Fruit fly (Drosophila melanogaster) whole organism, wandering third instar larva: ENCODE measurements around the gene Rab14.
A peak's percentile ranks its signal among the peaks of the same experiment; 100 is the strongest.

Experiments used
- Abd-B ChIP-seq: fragments of >200 bp; optimal IDR thresholded peaks from 2 replicates; lab custom pipeline; 2017; ENCODE audit warnings: missing biosample characterization, missing genetic modification characterization
- CG32264 ChIP-seq: fragments of 200-800 bp; sonication (Bioruptor generic); optimal IDR thresholded peaks from 2 replicates; lab custom pipeline; 2016; ENCODE audit warnings: missing biosample characterization, missing genetic modification characterization
- CG9705 ChIP-seq: fragments of 200-800 bp; sonication (Bioruptor generic); optimal IDR thresholded peaks from 2 replicates; lab custom pipeline; 2018; ENCODE audit warnings: missing biosample characterization, mild to moderate bottlenecking, missing genetic modification characterization
- CrebA ChIP-seq: fragments of 200-800 bp; sonication (Bioruptor generic); optimal IDR thresholded peaks from 2 replicates; lab custom pipeline; 2016; ENCODE audit warnings: missing biosample characterization, mild to moderate bottlenecking, missing genetic modification characterization, borderline replicate concordance
- Dfd ChIP-seq: fragments of >200 bp; optimal IDR thresholded peaks from 2 replicates; lab custom pipeline; 2017; ENCODE audit warnings: missing biosample characterization, missing genetic modification characterization
- Dif ChIP-seq: fragments of 200-275, 200-300 bp; sonication (Bioruptor generic); optimal IDR thresholded peaks from 2 replicates; lab custom pipeline; 2018; ENCODE audit warnings: missing biosample characterization, missing genetic modification characterization; ENCODE audit not compliant: partially characterized antibody
- GATAd ChIP-seq: sonication (Bioruptor generic); optimal IDR thresholded peaks from 2 replicates; lab custom pipeline; 2016; ENCODE audit warnings: missing biosample characterization, missing genetic modification characterization
- HLH106 ChIP-seq: fragments of 200-800 bp; optimal IDR thresholded peaks from 3 replicates; lab custom pipeline; 2019; ENCODE audit warnings: missing biosample characterization, mild to moderate bottlenecking, missing genetic modification characterization, moderate library complexity
- Hnf4 ChIP-seq: fragments of 200-800 bp; sonication (Bioruptor generic); optimal IDR thresholded peaks from 2 replicates; lab custom pipeline; 2016; ENCODE audit warnings: missing biosample characterization, mild to moderate bottlenecking, missing genetic modification characterization
- Hr83 ChIP-seq: fragments of 200-300 bp; sonication (Bioruptor generic); optimal IDR thresholded peaks from 2 replicates; lab custom pipeline; 2016; ENCODE audit warnings: missing biosample characterization, mild to moderate bottlenecking, missing genetic modification characterization, moderate library complexity; ENCODE audit not compliant: poor library complexity, severe bottlenecking
- Jra ChIP-seq: sonication (Bioruptor generic); optimal IDR thresholded peaks from 2 replicates; lab custom pipeline; 2016; ENCODE audit warnings: missing biosample characterization, missing genetic modification characterization
- Mio ChIP-seq: sonication (Bioruptor generic); optimal IDR thresholded peaks from 2 replicates; lab custom pipeline; 2016; ENCODE audit warnings: missing biosample characterization, missing genetic modification characterization
- Myc ChIP-seq: fragments of >200 bp; optimal IDR thresholded peaks from 2 replicates; lab custom pipeline; 2017
- N ChIP-seq: fragments of >200 bp; optimal IDR thresholded peaks from 2 replicates; lab custom pipeline; 2018; ENCODE audit warnings: missing biosample characterization, missing external identifiers, missing genetic modification characterization
- OdsH ChIP-seq: fragments of 200-800 bp; sonication (Bioruptor generic); optimal IDR thresholded peaks from 2 replicates; lab custom pipeline; 2016; ENCODE audit warnings: missing biosample characterization, mild to moderate bottlenecking, missing genetic modification characterization
- Rel ChIP-seq, 2 experiments: fragments of 200-800 bp; sonication (Bioruptor generic) in 1 of 2; optimal IDR thresholded peaks; 2 replicates in 1 of 2; 3 replicates in 1 of 2; lab custom pipeline; 2016 to 2019; ENCODE audit warnings: mild to moderate bottlenecking in 2 of 2, missing biosample characterization in 2 of 2, missing genetic modification characterization in 2 of 2, moderate library complexity in 1 of 2
- Sp1 ChIP-seq: fragments of 200-800 bp; sonication (Bioruptor generic); optimal IDR thresholded peaks from 3 replicates; lab custom pipeline; 2019; ENCODE audit warnings: missing biosample characterization, mild to moderate bottlenecking, missing genetic modification characterization, moderate library complexity
- Vsx2 ChIP-seq: fragments of 200-300, 225-300 bp; sonication (Bioruptor generic); optimal IDR thresholded peaks from 2 replicates; lab custom pipeline; 2018; ENCODE audit warnings: missing biosample characterization, missing genetic modification characterization; ENCODE audit not compliant: partially characterized antibody
- br ChIP-seq: fragments of 200-800 bp; sonication (Bioruptor generic); optimal IDR thresholded peaks from 2 replicates; lab custom pipeline; 2016; ENCODE audit warnings: missing biosample characterization, missing genetic modification characterization
- brk ChIP-seq: fragments of 200-800 bp; sonication (Bioruptor generic); optimal IDR thresholded peaks from 2 replicates; lab custom pipeline; 2016; ENCODE audit warnings: missing biosample characterization, mild to moderate bottlenecking, missing genetic modification characterization
- dl ChIP-seq, 2 experiments: fragments of 175-275, 200-275 bp in 1 of 2; fragments of 200-275 bp in 1 of 2; sonication (Bioruptor generic); optimal IDR thresholded peaks; lab custom pipeline; 2018; ENCODE audit warnings: mild to moderate bottlenecking in 2 of 2, missing biosample characterization in 2 of 2, missing genetic modification characterization in 2 of 2, moderate library complexity in 2 of 2; ENCODE audit not compliant: partially characterized antibody in 2 of 2, insufficient read depth in 1 of 2
- dmrt93B ChIP-seq: fragments of 200-800 bp; sonication (Bioruptor generic); optimal IDR thresholded peaks from 2 replicates; lab custom pipeline; 2018; ENCODE audit warnings: missing biosample characterization, mild to moderate bottlenecking, missing genetic modification characterization
- dsf ChIP-seq: sonication (Bioruptor generic); optimal IDR thresholded peaks from 2 replicates; lab custom pipeline; 2016; ENCODE audit warnings: missing biosample characterization, missing genetic modification characterization, borderline replicate concordance
- ey ChIP-seq: fragments of 200-800 bp; sonication (Bioruptor generic); optimal IDR thresholded peaks from 2 replicates; lab custom pipeline; 2016; ENCODE audit warnings: missing biosample characterization, missing genetic modification characterization
- foxo ChIP-seq, 2 experiments: fragments of 200-800 bp; sonication (Bioruptor generic); optimal IDR thresholded peaks; 2 replicates in 1 of 2; 3 replicates in 1 of 2; lab custom pipeline; 2016 to 2017; ENCODE audit warnings: missing biosample characterization in 2 of 2, missing genetic modification characterization in 2 of 2
- fru ChIP-seq: fragments of 200-800 bp; sonication (Bioruptor generic); optimal IDR thresholded peaks from 3 replicates; lab custom pipeline; 2016; ENCODE audit warnings: missing biosample characterization, mild to moderate bottlenecking, missing genetic modification characterization
- h ChIP-seq: fragments of 200-800 bp; sonication (Bioruptor generic); optimal IDR thresholded peaks from 3 replicates; lab custom pipeline; 2016; ENCODE audit warnings: missing biosample characterization, mild to moderate bottlenecking, missing genetic modification characterization
- jim ChIP-seq: fragments of 175-275, 200-325 bp; sonication (Bioruptor generic); optimal IDR thresholded peaks from 2 replicates; lab custom pipeline; 2016; ENCODE audit warnings: missing biosample characterization, mild to moderate bottlenecking, missing genetic modification characterization
- lola ChIP-seq: fragments of >200 bp; optimal IDR thresholded peaks from 2 replicates; lab custom pipeline; 2017; ENCODE audit warnings: missing biosample characterization, missing genetic modification characterization
- pan ChIP-seq: fragments of >200 bp; optimal IDR thresholded peaks from 2 replicates; lab custom pipeline; 2017
- psq ChIP-seq: fragments of 200-800 bp; sonication (Bioruptor generic); optimal IDR thresholded peaks from 3 replicates; lab custom pipeline; 2017; ENCODE audit warnings: missing biosample characterization, mild to moderate bottlenecking, missing genetic modification characterization, moderate library complexity
- rgr ChIP-seq: fragments of 200-800 bp; sonication (Bioruptor generic); optimal IDR thresholded peaks from 3 replicates; lab custom pipeline; 2016; ENCODE audit warnings: missing biosample characterization, mild to moderate bottlenecking, missing genetic modification characterization
- sage ChIP-seq: fragments of 200-800 bp; sonication (Bioruptor generic); optimal IDR thresholded peaks from 2 replicates; lab custom pipeline; 2016; ENCODE audit warnings: missing biosample characterization, mild to moderate bottlenecking, missing genetic modification characterization
- tai ChIP-seq: sonication (Bioruptor generic); optimal IDR thresholded peaks from 2 replicates; lab custom pipeline; 2016; ENCODE audit warnings: missing biosample characterization, missing genetic modification characterization
- woc ChIP-seq: sonication (Bioruptor generic); optimal IDR thresholded peaks from 2 replicates; lab custom pipeline; 2016; ENCODE audit warnings: missing biosample characterization, mild to moderate bottlenecking, missing genetic modification characterization

Rab14 gene

dm6 chr2L:14381881-14382280 lies 26.9 kb downstream of the Rab14 start:
- peak; percentile 83 for TF ChIP-seq CrebA
- no peak for TF ChIP-seq GATAd (GFP tag; lab: Kevin White, UChicago)
- TF ChIP-seq, all 38 proteins: peak for 1

dm6 chr2L:14386522-14386921 lies 31.6 kb downstream of the Rab14 start:
- no peak for TF ChIP-seq Abd-B (GFP tag; lab: Kevin White, UChicago)
- peak; percentile 90 for TF ChIP-seq sage
- TF ChIP-seq Dfd (GFP tag; lab: Kevin White, UChicago): no peak
- peak; percentile 97 for TF ChIP-seq h (GFP tag; lab: Kevin White, UChicago)
- peak; percentile 62 to 96 for TF ChIP-seq foxo (GFP tag; optimal IDR thresholded peaks at IDR 0.05; lab: Kevin White, UChicago)
- TF ChIP-seq pan (lab: Kevin White, UChicago): no peak
- peak; percentile 87 for TF ChIP-seq CG32264 (GFP tag; lab: Kevin White, UChicago)
- TF ChIP-seq Myc: no peak
- peak; percentile 97 for TF ChIP-seq fru (GFP tag; lab: Kevin White, UChicago)
- TF ChIP-seq jim: no peak
- peak; percentile 49 for TF ChIP-seq GATAd (GFP tag; lab: Kevin White, UChicago)
- peak; percentile 94 for TF ChIP-seq rgr (GFP tag; lab: Kevin White, UChicago)
- TF ChIP-seq brk (GFP tag; lab: Kevin White, UChicago): peak; percentile 94
- TF ChIP-seq Jra (GFP tag; lab: Kevin White, UChicago): peak; percentile 95
- TF ChIP-seq N (GFP tag; lab: Kevin White, UChicago): no peak
- TF ChIP-seq Hnf4: peak; percentile 94
- peak; percentile 96 for TF ChIP-seq ey
- TF ChIP-seq dsf (GFP tag; lab: Kevin White, UChicago): peak; percentile 75
- TF ChIP-seq tai (GFP tag; lab: Kevin White, UChicago): peak; percentile 88
- TF ChIP-seq dmrt93B (GFP tag; lab: Kevin White, UChicago): peak; percentile 88
- peak; percentile 28 for TF ChIP-seq Mio (GFP tag; lab: Kevin White, UChicago)
- TF ChIP-seq woc (GFP tag; lab: Kevin White, UChicago): peak; percentile 88
- TF ChIP-seq OdsH (GFP tag; lab: Kevin White, UChicago): peak; percentile 96
- peak; percentile 95 for TF ChIP-seq Sp1 (GFP tag; lab: Kevin White, UChicago)
- TF ChIP-seq HLH106 (tag; lab: Kevin White, UChicago): peak; percentile 93
- peak; percentile 96 for TF ChIP-seq br (GFP tag; lab: Kevin White, UChicago)
- TF ChIP-seq Vsx2 (GFP tag; lab: Kevin White, UChicago): no peak
- peak; percentile 84 for TF ChIP-seq Rel (GFP tag; optimal IDR thresholded peaks at IDR 0.05; lab: Kevin White, UChicago)
- peak; percentile 77 for TF ChIP-seq Rel (tag; optimal IDR thresholded peaks at IDR 0.05; lab: Kevin White, UChicago)
- peak; percentile 94 for TF ChIP-seq psq (GFP tag; lab: Kevin White, UChicago)
- TF ChIP-seq CG9705 (GFP tag; lab: Kevin White, UChicago): peak; percentile 86
- peak; percentile 32 for TF ChIP-seq CrebA

dm6 chr2L:14388448-14388847 lies 33.5 kb downstream of the Rab14 start:
- TF ChIP-seq lola (GFP tag; lab: Kevin White, UChicago): no peak
- no peak for TF ChIP-seq rgr (GFP tag; lab: Kevin White, UChicago)
- no peak for TF ChIP-seq Jra (GFP tag; lab: Kevin White, UChicago)
- TF ChIP-seq dl (GFP tag; optimal IDR thresholded peaks at IDR 0.05; lab: Kevin White, UChicago; ENCODE audit: insufficient read depth in 1 of 2, partially characterized antibody in 2 of 2): no peak
- no peak for TF ChIP-seq pan (lab: Kevin White, UChicago)
- no peak for TF ChIP-seq CG9705 (GFP tag; lab: Kevin White, UChicago)
- TF ChIP-seq woc (GFP tag; lab: Kevin White, UChicago): no peak
- TF ChIP-seq Vsx2 (GFP tag; lab: Kevin White, UChicago): no peak
- TF ChIP-seq N (GFP tag; lab: Kevin White, UChicago): no peak
- TF ChIP-seq OdsH (GFP tag; lab: Kevin White, UChicago): no peak
- no peak for TF ChIP-seq Rel (GFP tag; optimal IDR thresholded peaks at IDR 0.05; lab: Kevin White, UChicago)
- TF ChIP-seq Rel (tag; optimal IDR thresholded peaks at IDR 0.05; lab: Kevin White, UChicago): no peak
- TF ChIP-seq foxo (GFP tag; optimal IDR thresholded peaks at IDR 0.05; lab: Kevin White, UChicago): no peak
- no peak for TF ChIP-seq Hnf4
- no peak for TF ChIP-seq Dfd (GFP tag; lab: Kevin White, UChicago)
- TF ChIP-seq br (GFP tag; lab: Kevin White, UChicago): no peak
- TF ChIP-seq jim: no peak
- no peak for TF ChIP-seq sage
- no peak for TF ChIP-seq tai (GFP tag; lab: Kevin White, UChicago)
- TF ChIP-seq Dif (GFP tag; lab: Kevin White, UChicago): no peak
- no peak for TF ChIP-seq Hr83 (GFP tag; lab: Kevin White, UChicago)
- TF ChIP-seq, all 38 proteins: peak for 0
